Worm (Caenorhabditis elegans): ENCODE results near the gene T28F3.5.
A peak's percentile ranks its signal among the peaks of the same experiment; 100 is the strongest.

Gene T28F3.5

DNA sequence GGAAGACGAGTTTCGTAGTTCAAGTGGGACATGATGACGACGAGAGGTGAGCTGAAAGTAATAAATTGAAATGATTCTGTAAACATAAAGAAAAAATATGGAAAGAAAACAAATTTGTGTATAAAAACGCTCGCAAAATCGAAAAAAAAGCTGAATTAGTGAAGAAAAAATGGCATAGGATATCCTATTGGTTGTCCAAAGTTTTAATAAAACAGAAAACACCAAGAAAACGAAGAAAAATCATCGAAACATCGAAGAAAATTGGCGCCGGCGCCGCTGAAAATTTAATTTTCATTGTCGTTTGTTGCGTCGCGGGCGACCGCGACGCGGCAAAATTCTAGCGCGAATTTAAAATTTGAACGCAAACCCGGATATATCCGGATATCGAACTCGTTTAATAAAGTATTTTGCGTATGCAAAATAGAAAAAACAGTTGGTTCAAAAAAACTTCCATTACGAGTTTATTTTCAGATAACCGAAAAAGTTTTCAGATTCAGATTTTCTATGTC is 20.9 kb upstream of the T28F3.5 start, which contains the start of gene gln-5 (continued):
- TF ChIP-seq mcd-1 (GFP tag; IDR thresholded peaks at IDR 0.05) (peak; percentile 37; the same call in 1 of the 2 replicates), cebp-1 (GFP tag; IDR thresholded peaks at IDR 0.05) (no peak), cebp-1 (tag; optimal IDR thresholded peaks at IDR 0.05) (no peak), nfyb-1 (GFP tag; IDR thresholded peaks at IDR 0.05) (peak; percentile 27; the same call in 1 of the 2 replicates), pha-4 (tag; optimal IDR thresholded peaks at IDR 0.05) (no peak), madf-8 (GFP tag; conservative IDR thresholded peaks at IDR 0.05) (peak; percentile 95), let-607 (tag; optimal IDR thresholded peaks at IDR 0.05) (no peak), C17E4.6 (GFP tag; IDR thresholded peaks at IDR 0.05) (peak; percentile 87), Y53F4B.3 (GFP tag; IDR thresholded peaks at IDR 0.05) (no peak), snpc-4 (GFP tag; optimal IDR thresholded peaks at IDR 0.05) (peak; percentile 35), snpc-4 (tag; optimal IDR thresholded peaks at IDR 0.05) (peak in 3 of 4 experiments; percentile 16 to 76 (median 71)), ama-1 (optimal IDR thresholded peaks at IDR 0.05) (no peak), ama-1 (GFP tag; optimal IDR thresholded peaks at IDR 0.05) (no peak), hlh-12 (tag; optimal IDR thresholded peaks at IDR 0.05) (no peak), ztf-25 (GFP tag; IDR thresholded peaks at IDR 0.05) (no peak), snpc-3.4 (tag; optimal IDR thresholded peaks at IDR 0.05) (peak; percentile 82), rcor-1 (GFP tag; IDR thresholded peaks at IDR 0.05) (peak; percentile 77), Y56A3A.18 (GFP tag; IDR thresholded peaks at IDR 0.05) (no peak), D2030.7 (GFP tag; IDR thresholded peaks at IDR 0.05) (peak; percentile 97), ztf-6 (GFP tag; IDR thresholded peaks at IDR 0.05) (no peak), ceh-91 (GFP tag; IDR thresholded peaks at IDR 0.05) (peak; percentile 94), ceh-58 (GFP tag; IDR thresholded peaks at IDR 0.05) (no peak), ets-4 (GFP tag; optimal IDR thresholded peaks at IDR 0.05) (no peak), T07F8.4 (tag; optimal IDR thresholded peaks at IDR 0.05) (no peak), F39B2.1 (GFP tag; IDR thresholded peaks at IDR 0.05) (no peak), F57A8.1 (GFP tag; optimal IDR thresholded peaks at IDR 0.05) (no peak), nfya-2 (GFP tag; IDR thresholded peaks at IDR 0.05) (no peak), madf-6 (GFP tag; IDR thresholded peaks at IDR 0.05) (peak; percentile 98), hlh-26 (GFP tag; conservative IDR thresholded peaks at IDR 0.05) (no peak), lin-26 (GFP tag; IDR thresholded peaks at IDR 0.05) (no peak), mxl-1 (tag; optimal IDR thresholded peaks at IDR 0.05) (no peak), nfya-1 (tag; optimal IDR thresholded peaks at IDR 0.05; ENCODE audit: borderline replicate concordance, insufficient read depth) (no peak), sptf-2 (GFP tag; optimal IDR thresholded peaks at IDR 0.05) (no peak), aptf-3 (GFP tag; IDR thresholded peaks at IDR 0.05) (no peak), dpl-1 (GFP tag; optimal IDR thresholded peaks at IDR 0.05) (peak; percentile 90), ceh-100 (GFP tag; IDR thresholded peaks at IDR 0.05) (peak; percentile 51; the same call in 1 of the 2 replicates), pbrm-1 (GFP tag; IDR thresholded peaks at IDR 0.05) (no peak), B0261.1 (tag; optimal IDR thresholded peaks at IDR 0.05) (no peak), C06A6.2 (GFP tag; conservative IDR thresholded peaks at IDR 0.05) (no peak), cebp-2 (GFP tag; IDR thresholded peaks at IDR 0.05) (no peak), F52B5.7 (tag; optimal IDR thresholded peaks at IDR 0.05) (no peak), akir-1 (GFP tag; optimal IDR thresholded peaks at IDR 0.05) (no peak), attf-6 (GFP tag; IDR thresholded peaks at IDR 0.05) (peak; percentile 88), sdz-38 (tag; optimal IDR thresholded peaks at IDR 0.05) (no peak), efl-1 (GFP tag; optimal IDR thresholded peaks at IDR 0.05) (peak; percentile 97), chd-7 (tag; optimal IDR thresholded peaks at IDR 0.05) (no peak), F33H1.4 (GFP tag; IDR thresholded peaks at IDR 0.05) (peak; percentile 74), unc-62 (GFP tag; optimal IDR thresholded peaks at IDR 0.05) (no peak), K11D2.4 (GFP tag; IDR thresholded peaks at IDR 0.05) (no peak), nhr-90 (tag; optimal IDR thresholded peaks at IDR 0.05) (no peak)

Data from whole organism, young adult.